Fruit fly (Drosophila melanogaster): ENCODE results near the gene CG13698.
A peak's percentile ranks its signal among the peaks of the same experiment; 100 is the strongest.

Gene CG13698

dm6 chr3L:18077649-18078417 is 28.1 kb downstream of the CG13698 start (continued):
- TF ChIP-seq Hmx (GFP tag; optimal IDR thresholded peaks at IDR 0.05): no peak
- no peak for TF ChIP-seq dpn (GFP tag; optimal IDR thresholded peaks at IDR 0.05)
- TF ChIP-seq chinmo (GFP tag; IDR thresholded peaks at IDR 0.05; ENCODE audit: partially characterized antibody): no peak
- TF ChIP-seq Ets97D (GFP tag; optimal IDR thresholded peaks at IDR 0.05): no peak
- TF ChIP-seq danr (GFP tag; IDR thresholded peaks at IDR 0.05): no peak
- TF ChIP-seq bab2 (GFP tag; optimal IDR thresholded peaks at IDR 0.05): no peak
- TF ChIP-seq usp (GFP tag; optimal IDR thresholded peaks at IDR 0.05): no peak
- TF ChIP-seq disco-r (GFP tag; optimal IDR thresholded peaks at IDR 0.05): no peak
- TF ChIP-seq CG3065 (GFP tag; optimal IDR thresholded peaks at IDR 0.05): no peak
- no peak for TF ChIP-seq CG9876 (GFP tag; optimal IDR thresholded peaks at IDR 0.05)
- peak; percentile 83 for TF ChIP-seq cwo (GFP tag; optimal IDR thresholded peaks at IDR 0.05)
- TF ChIP-seq CG17829 (tag; optimal IDR thresholded peaks at IDR 0.05): no peak
- no peak for TF ChIP-seq CG2120 (GFP tag; optimal IDR thresholded peaks at IDR 0.05)
- no peak for TF ChIP-seq corto (GFP tag; optimal IDR thresholded peaks at IDR 0.05)
- TF ChIP-seq jing (GFP tag; optimal IDR thresholded peaks at IDR 0.05): no peak
- TF ChIP-seq CG14710 (tag; optimal IDR thresholded peaks at IDR 0.05): peak; percentile 53
- TF ChIP-seq Hsf (GFP tag; optimal IDR thresholded peaks at IDR 0.05): no peak
- TF ChIP-seq CG1602 (GFP tag; optimal IDR thresholded peaks at IDR 0.05): no peak
- TF ChIP-seq phol (tag; optimal IDR thresholded peaks at IDR 0.05): no peak
- peak; percentile 75 for TF ChIP-seq gem (tag; optimal IDR thresholded peaks at IDR 0.05)
- TF ChIP-seq HLH4C (GFP tag; IDR thresholded peaks at IDR 0.05; ENCODE audit: partially characterized antibody): no peak
- no peak for TF ChIP-seq Sry-β (GFP tag; optimal IDR thresholded peaks at IDR 0.05)
- no peak for TF ChIP-seq lilli (GFP tag; optimal IDR thresholded peaks at IDR 0.05)
- peak in 1 of 3 experiments; percentile 49 for TF ChIP-seq lola (GFP tag; optimal IDR thresholded peaks at IDR 0.05)
- no peak for TF ChIP-seq Bgb (GFP tag; IDR thresholded peaks at IDR 0.05; ENCODE audit: partially characterized antibody)
- TF ChIP-seq crol (GFP tag; IDR thresholded peaks at IDR 0.05): no peak; the same call in 1 of the 2 replicates
- TF ChIP-seq unpg (GFP tag; optimal IDR thresholded peaks at IDR 0.05): peak; percentile 35
- TF ChIP-seq ken (GFP tag; IDR thresholded peaks at IDR 0.05): no peak
- no peak for TF ChIP-seq knrl (GFP tag; IDR thresholded peaks at IDR 0.05; ENCODE audit: partially characterized antibody)
- no peak for TF ChIP-seq ro (GFP tag; IDR thresholded peaks at IDR 0.05)
- peak; percentile 3 to 41 for TF ChIP-seq Trl (optimal IDR thresholded peaks at IDR 0.05)
- TF ChIP-seq Trl (GFP tag; optimal IDR thresholded peaks at IDR 0.05): no peak
- TF ChIP-seq gfzf (GFP tag; optimal IDR thresholded peaks at IDR 0.05): no peak
- TF ChIP-seq D (optimal IDR thresholded peaks at IDR 0.05): no peak
- TF ChIP-seq D (GFP tag; optimal IDR thresholded peaks at IDR 0.05): peak; percentile 36
- no peak for TF ChIP-seq Optix (GFP tag; IDR thresholded peaks at IDR 0.05)
- TF ChIP-seq CG15479 (GFP tag; optimal IDR thresholded peaks at IDR 0.05): no peak
- TF ChIP-seq CG8765 (GFP tag; IDR thresholded peaks at IDR 0.05): no peak
- no peak for TF ChIP-seq HLHmδ (GFP tag; optimal IDR thresholded peaks at IDR 0.05)
- no peak for TF ChIP-seq CG11398 (GFP tag; optimal IDR thresholded peaks at IDR 0.05)
- no peak for TF ChIP-seq CG8359 (GFP tag; optimal IDR thresholded peaks at IDR 0.05; ENCODE audit: borderline replicate concordance)
- no peak for TF ChIP-seq Nf-YA (GFP tag; IDR thresholded peaks at IDR 0.05)
- no peak for TF ChIP-seq CG14860 (GFP tag; IDR thresholded peaks at IDR 0.05; ENCODE audit: partially characterized antibody)
- no peak for TF ChIP-seq CG11504 (tag; optimal IDR thresholded peaks at IDR 0.05)
- no peak for TF ChIP-seq Max (GFP tag; optimal IDR thresholded peaks at IDR 0.05)
- no peak for TF ChIP-seq p53 (GFP tag; optimal IDR thresholded peaks at IDR 0.05)
- no peak for TF ChIP-seq shn (GFP tag; optimal IDR thresholded peaks at IDR 0.05)
- TF ChIP-seq sc (optimal IDR thresholded peaks at IDR 0.05): no peak
- no peak for TF ChIP-seq sc (GFP tag; optimal IDR thresholded peaks at IDR 0.05)
- TF ChIP-seq h (optimal IDR thresholded peaks at IDR 0.05): no peak
- TF ChIP-seq CG11695 (GFP tag; IDR thresholded peaks at IDR 0.05): peak; percentile 65; the same call in 2 of the 3 replicates
